Fruit fly (Drosophila melanogaster): ENCODE results near the gene CG7896.

CG7896 gene

dm6 chr3R:29983073-29983544, at the start of gene CG7896:
Gene CG7896 (plus strand): TSS chr3R:29983426.
- TF ChIP-seq psq (optimal IDR thresholded peaks at IDR 0.05) (no peak), Myc (optimal IDR thresholded peaks at IDR 0.05) (no peak), Sin3A (optimal IDR thresholded peaks at IDR 0.05) (no peak), ttk (optimal IDR thresholded peaks at IDR 0.05) (no peak), insv (optimal IDR thresholded peaks at IDR 0.05) (no peak)

dm6 chr3R:29935756-29936155, 47.5 kb upstream of the CG7896 start, which contains the start of the genes eIF2Balpha and Vps13B:
Gene eIF2Balpha (minus strand): TSS chr3R:29935888.
Gene Vps13B (plus strand): TSS chr3R:29935978.
- TF ChIP-seq Sin3A (optimal IDR thresholded peaks at IDR 0.05): no peak
- no peak for TF ChIP-seq psq (optimal IDR thresholded peaks at IDR 0.05)
- TF ChIP-seq ttk (optimal IDR thresholded peaks at IDR 0.05): no peak
- no peak for TF ChIP-seq h (optimal IDR thresholded peaks at IDR 0.05)
- TF ChIP-seq insv (optimal IDR thresholded peaks at IDR 0.05): no peak
- TF ChIP-seq Myc (optimal IDR thresholded peaks at IDR 0.05): no peak

- TF ChIP-seq insv (optimal IDR thresholded peaks at IDR 0.05) (no peak), Sin3A (optimal IDR thresholded peaks at IDR 0.05) (no peak), psq (optimal IDR thresholded peaks at IDR 0.05) (no peak), ttk (optimal IDR thresholded peaks at IDR 0.05) (no peak), Myc (optimal IDR thresholded peaks at IDR 0.05) (no peak), h (optimal IDR thresholded peaks at IDR 0.05) (no peak)
Observed at dm6 chr3R:29959329-29959728, 23.9 kb upstream of the CG7896 start.

- TF ChIP-seq insv (optimal IDR thresholded peaks at IDR 0.05): no peak
- TF ChIP-seq ttk (optimal IDR thresholded peaks at IDR 0.05): no peak
- no peak for TF ChIP-seq Myc (optimal IDR thresholded peaks at IDR 0.05)
- no peak for TF ChIP-seq Sin3A (optimal IDR thresholded peaks at IDR 0.05)
- no peak for TF ChIP-seq psq (optimal IDR thresholded peaks at IDR 0.05)
- no peak for TF ChIP-seq h (optimal IDR thresholded peaks at IDR 0.05)
Observed at dm6 chr3R:29963102-29963501, 20.1 kb upstream of the CG7896 start.

dm6 chr3R:29969347-29969746, 13.9 kb upstream of the CG7896 start, which contains the start of gene TkR99D:
Gene TkR99D (minus strand): TSS chr3R:29969447.
- no peak for TF ChIP-seq ttk (optimal IDR thresholded peaks at IDR 0.05)
- TF ChIP-seq insv (optimal IDR thresholded peaks at IDR 0.05): no peak
- TF ChIP-seq h (optimal IDR thresholded peaks at IDR 0.05): no peak
- TF ChIP-seq Sin3A (optimal IDR thresholded peaks at IDR 0.05): no peak
- TF ChIP-seq Myc (optimal IDR thresholded peaks at IDR 0.05): no peak
- no peak for TF ChIP-seq psq (optimal IDR thresholded peaks at IDR 0.05)

dm6 chr3R:29978595-29978994, 4.6 kb upstream of the CG7896 start:
- TF ChIP-seq Myc (optimal IDR thresholded peaks at IDR 0.05) (no peak), Sin3A (optimal IDR thresholded peaks at IDR 0.05) (no peak), ttk (optimal IDR thresholded peaks at IDR 0.05) (no peak), h (optimal IDR thresholded peaks at IDR 0.05) (no peak), insv (optimal IDR thresholded peaks at IDR 0.05) (no peak), psq (optimal IDR thresholded peaks at IDR 0.05) (no peak)

- TF ChIP-seq h (optimal IDR thresholded peaks at IDR 0.05) (no peak), ttk (optimal IDR thresholded peaks at IDR 0.05) (no peak), Myc (optimal IDR thresholded peaks at IDR 0.05) (no peak), insv (optimal IDR thresholded peaks at IDR 0.05) (no peak)
Observed at dm6 chr3R:29981479-29981878, 1.7 kb upstream of the CG7896 start.

- TF ChIP-seq psq (optimal IDR thresholded peaks at IDR 0.05) (no peak), insv (optimal IDR thresholded peaks at IDR 0.05) (no peak), Sin3A (optimal IDR thresholded peaks at IDR 0.05) (no peak), Myc (optimal IDR thresholded peaks at IDR 0.05) (no peak), h (optimal IDR thresholded peaks at IDR 0.05) (no peak), ttk (optimal IDR thresholded peaks at IDR 0.05) (no peak)
Observed at dm6 chr3R:29982027-29982426, 1.2 kb upstream of the CG7896 start.

dm6 chr3R:29983886-29984285, 660 bp downstream of the CG7896 start:
- TF ChIP-seq ttk (optimal IDR thresholded peaks at IDR 0.05) (no peak), Sin3A (optimal IDR thresholded peaks at IDR 0.05) (no peak), Myc (optimal IDR thresholded peaks at IDR 0.05) (no peak), psq (optimal IDR thresholded peaks at IDR 0.05) (no peak), insv (optimal IDR thresholded peaks at IDR 0.05) (no peak), h (optimal IDR thresholded peaks at IDR 0.05) (no peak)

- TF ChIP-seq h (optimal IDR thresholded peaks at IDR 0.05): no peak
- no peak for TF ChIP-seq Myc (optimal IDR thresholded peaks at IDR 0.05)
- no peak for TF ChIP-seq Sin3A (optimal IDR thresholded peaks at IDR 0.05)
- no peak for TF ChIP-seq ttk (optimal IDR thresholded peaks at IDR 0.05)
- TF ChIP-seq insv (optimal IDR thresholded peaks at IDR 0.05): no peak
- TF ChIP-seq psq (optimal IDR thresholded peaks at IDR 0.05): no peak
Observed at dm6 chr3R:29985219-29985618, 2.0 kb downstream of the CG7896 start.

- TF ChIP-seq Myc (optimal IDR thresholded peaks at IDR 0.05): no peak
- no peak for TF ChIP-seq h (optimal IDR thresholded peaks at IDR 0.05)
- TF ChIP-seq insv (optimal IDR thresholded peaks at IDR 0.05): no peak
- TF ChIP-seq Sin3A (optimal IDR thresholded peaks at IDR 0.05): no peak
- no peak for TF ChIP-seq ttk (optimal IDR thresholded peaks at IDR 0.05)
- TF ChIP-seq psq (optimal IDR thresholded peaks at IDR 0.05): no peak
Observed at dm6 chr3R:29990681-29991080, 7.5 kb downstream of the CG7896 start.

- TF ChIP-seq insv (optimal IDR thresholded peaks at IDR 0.05): no peak
- TF ChIP-seq h (optimal IDR thresholded peaks at IDR 0.05): no peak
- TF ChIP-seq psq (optimal IDR thresholded peaks at IDR 0.05): no peak
- no peak for TF ChIP-seq Sin3A (optimal IDR thresholded peaks at IDR 0.05)
- TF ChIP-seq Myc (optimal IDR thresholded peaks at IDR 0.05): no peak
- TF ChIP-seq ttk (optimal IDR thresholded peaks at IDR 0.05): no peak
Observed at dm6 chr3R:29993134-29993533, 9.9 kb downstream of the CG7896 start, which contains the start of gene Acph-1. Gene Acph-1 (minus strand): TSS chr3R:29993411.

- no peak for TF ChIP-seq h (optimal IDR thresholded peaks at IDR 0.05)
- TF ChIP-seq Myc (optimal IDR thresholded peaks at IDR 0.05): no peak
- no peak for TF ChIP-seq insv (optimal IDR thresholded peaks at IDR 0.05)
- TF ChIP-seq ttk (optimal IDR thresholded peaks at IDR 0.05): no peak
- no peak for TF ChIP-seq Sin3A (optimal IDR thresholded peaks at IDR 0.05)
- no peak for TF ChIP-seq psq (optimal IDR thresholded peaks at IDR 0.05)
Observed at dm6 chr3R:29995035-29995434, 11.8 kb downstream of the CG7896 start, which contains the start of the genes CG7903 and Sas-6. Gene CG7903 (minus strand): TSS chr3R:29995231. Gene Sas-6 (plus strand): TSS chr3R:29995357.
